Worm (Caenorhabditis elegans): Measurements from ENCODE around the gene Y51B9A.8.

The Y51B9A.8 gene

DNA sequence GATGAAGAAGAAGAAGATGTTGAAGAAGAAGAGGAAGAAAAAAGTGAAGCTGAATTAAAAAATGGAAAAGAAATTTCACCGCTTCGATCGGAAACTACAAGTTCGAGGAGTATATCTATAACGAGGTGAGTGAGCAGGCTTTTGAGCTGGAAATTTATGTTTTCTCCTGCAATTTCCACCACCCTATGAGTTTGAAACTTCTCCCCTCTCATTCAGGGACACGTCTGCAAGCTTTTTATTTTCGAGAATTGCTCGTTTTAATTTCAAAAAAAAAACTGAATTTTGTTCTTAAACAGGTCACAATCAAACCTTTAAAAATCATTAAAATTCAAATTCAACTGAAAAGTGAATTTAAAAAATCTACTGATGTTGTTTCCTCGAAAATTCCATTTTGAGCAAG, 36.4 kb upstream of the Y51B9A.8 start:
- TF ChIP-seq unc-62 (GFP tag; optimal IDR thresholded peaks at IDR 0.05 in 1 of 2): peak in 1 of 2 experiments; percentile 72
- no peak for TF ChIP-seq unc-62 (tag; optimal IDR thresholded peaks at IDR 0.05)
- no peak for TF ChIP-seq tra-1 (GFP tag; IDR thresholded peaks at IDR 0.05)

DNA sequence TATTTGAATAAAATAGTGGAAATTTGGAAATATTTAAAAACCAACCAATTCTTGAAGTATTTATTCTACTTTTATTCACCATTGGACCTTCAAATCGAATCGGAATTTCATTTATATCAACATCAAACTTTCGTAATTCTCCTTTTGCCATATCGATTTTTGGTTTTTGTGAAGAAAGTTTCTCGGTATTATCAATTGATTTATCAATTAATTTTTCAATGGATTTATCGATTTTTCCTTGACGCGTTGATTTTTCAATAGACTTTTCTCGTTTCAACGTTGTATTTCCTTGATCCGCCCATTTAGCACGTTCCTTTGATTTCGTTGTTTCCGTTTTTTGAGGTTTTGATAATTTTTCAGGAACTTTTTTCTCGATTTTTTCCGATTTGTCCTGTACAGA, 29.3 kb upstream of the Y51B9A.8 start:
- peak; percentile 56 for TF ChIP-seq ceh-28 (tag; optimal IDR thresholded peaks at IDR 0.05)
- no peak for TF ChIP-seq nhr-76 (tag; optimal IDR thresholded peaks at IDR 0.05)

DNA sequence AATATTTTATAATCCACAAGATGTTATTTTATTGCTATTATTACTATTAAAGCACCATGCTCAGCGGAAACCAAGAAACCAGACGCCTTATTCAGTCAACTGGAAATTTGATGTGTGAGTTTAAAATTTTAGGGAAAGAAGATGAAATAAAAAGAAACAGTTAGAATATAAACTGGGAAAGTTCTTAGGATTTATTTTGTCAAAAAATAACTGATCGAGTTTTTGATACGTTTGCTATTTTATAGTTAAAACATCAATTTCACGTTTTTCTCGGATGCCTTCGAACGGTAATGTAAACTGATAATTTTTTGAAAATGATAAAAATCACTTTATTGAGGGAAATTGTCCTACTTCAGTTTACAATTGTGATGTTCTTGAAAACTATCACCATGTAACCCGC, 26.3 kb upstream of the Y51B9A.8 start, which contains the start of gene C06C3.3:
Gene C06C3.3 (minus strand): TSS at position 101 of the 400 bp plus-strand sequence.
- TF ChIP-seq lsy-2 (tag; optimal IDR thresholded peaks at IDR 0.05): no peak
- TF ChIP-seq zfp-2 (tag; optimal IDR thresholded peaks at IDR 0.05): no peak
- no peak for TF ChIP-seq ceh-20 (GFP tag; IDR thresholded peaks at IDR 0.05)
- no peak for TF ChIP-seq T20F7.1 (GFP tag; optimal IDR thresholded peaks at IDR 0.05)
- TF ChIP-seq mdt-29 (GFP tag; IDR thresholded peaks at IDR 0.05): no peak
- TF ChIP-seq F26F4.8 (GFP tag; conservative IDR thresholded peaks at IDR 0.05): no peak
- TF ChIP-seq jun-1 (tag; optimal IDR thresholded peaks at IDR 0.05): no peak
- no peak for TF ChIP-seq gei-8 (GFP tag; optimal IDR thresholded peaks at IDR 0.05)
- TF ChIP-seq F10B5.3 (tag; optimal IDR thresholded peaks at IDR 0.05): no peak

DNA sequence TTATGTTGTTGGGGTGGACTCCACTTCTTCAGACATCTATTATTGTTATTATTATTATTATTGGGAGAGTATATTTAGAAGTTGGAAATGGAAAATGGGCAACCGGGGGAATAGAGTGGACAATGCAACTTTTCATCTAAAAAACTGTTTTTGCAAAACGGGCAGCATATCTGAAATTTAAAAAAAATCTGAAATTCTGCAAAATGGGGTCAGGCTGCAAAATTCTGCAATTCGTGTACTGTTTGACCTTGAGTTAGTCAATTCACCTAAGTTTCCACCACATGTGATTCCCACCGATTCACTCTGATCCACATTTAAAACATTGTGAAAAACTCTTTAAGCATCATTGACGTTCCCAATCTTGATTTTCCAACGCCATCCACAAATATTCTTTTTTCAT, 25.7 kb upstream of the Y51B9A.8 start, which contains the start of gene C06C3.4:
Gene C06C3.4 (plus strand): TSS at position 301 of the 400 bp plus-strand sequence.
- TF ChIP-seq T20F7.1 (GFP tag; optimal IDR thresholded peaks at IDR 0.05) (no peak), zip-2 (tag; optimal IDR thresholded peaks at IDR 0.05) (no peak), lin-15B (tag; optimal IDR thresholded peaks at IDR 0.05) (no peak), ceh-28 (tag; optimal IDR thresholded peaks at IDR 0.05) (no peak), lim-7 (GFP tag; IDR thresholded peaks at IDR 0.05) (no peak), ctbp-1 (GFP tag; IDR thresholded peaks at IDR 0.05) (no peak), daf-12 (tag; optimal IDR thresholded peaks at IDR 0.05) (no peak), dmd-6 (GFP tag; IDR thresholded peaks at IDR 0.05) (no peak), Y48G9A.11 (GFP tag; IDR thresholded peaks at IDR 0.05) (no peak), dpl-1 (GFP tag; optimal IDR thresholded peaks at IDR 0.05) (no peak)

DNA sequence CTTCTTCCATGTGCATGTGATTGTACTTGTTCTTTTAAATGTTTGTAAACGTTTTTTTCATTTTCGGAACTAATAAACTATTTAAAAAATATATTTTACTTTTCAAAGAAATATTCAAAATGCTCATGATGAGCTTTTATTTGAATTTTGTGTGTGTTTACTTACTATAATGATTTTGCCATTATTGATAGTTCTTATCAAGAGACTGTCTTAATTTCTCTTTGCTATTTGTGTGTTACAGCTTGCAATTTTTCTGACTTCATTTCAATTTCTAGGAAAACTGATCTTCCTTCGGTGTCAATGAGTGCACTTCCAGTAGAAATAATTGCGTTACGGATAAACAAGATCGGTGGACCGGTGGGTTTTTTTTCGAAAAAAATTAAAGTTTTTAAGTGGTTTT, 23.8 kb upstream of the Y51B9A.8 start, which contains the start of gene C06C3.12:
Gene C06C3.12 (plus strand): TSS at position 301 of the 400 bp plus-strand sequence.
- TF ChIP-seq Y5F2A.4 (GFP tag; optimal IDR thresholded peaks at IDR 0.05): no peak
- TF ChIP-seq ceh-20 (GFP tag; IDR thresholded peaks at IDR 0.05): no peak
- no peak for TF ChIP-seq daf-16 (GFP tag; optimal IDR thresholded peaks at IDR 0.05)
- TF ChIP-seq daf-16 (tag; optimal IDR thresholded peaks at IDR 0.05): peak; percentile 43

DNA sequence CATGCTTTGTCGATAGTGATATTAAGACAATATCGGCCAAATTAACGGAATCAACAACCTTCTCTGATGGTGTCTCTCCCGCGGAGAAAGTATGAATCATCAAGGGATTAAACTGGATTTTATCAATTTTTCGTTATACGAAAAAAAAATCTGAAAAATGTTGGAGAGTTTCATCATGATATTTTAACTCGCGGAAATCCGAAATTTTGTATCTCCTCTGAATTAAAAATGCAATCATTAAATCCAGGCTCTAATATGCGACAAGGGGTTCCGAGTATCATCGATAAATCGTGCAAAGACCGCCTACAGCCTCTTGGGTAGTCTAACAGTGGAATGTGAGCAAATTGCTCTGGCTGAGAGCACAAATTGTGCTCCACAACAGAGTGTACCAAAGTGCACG, 21.5 kb upstream of the Y51B9A.8 start, which contains the start of gene C06C3.10:
Gene C06C3.10 (minus strand): TSS at position 101 of the 400 bp plus-strand sequence.
- TF ChIP-seq ceh-82 (tag; optimal IDR thresholded peaks at IDR 0.05): no peak

DNA sequence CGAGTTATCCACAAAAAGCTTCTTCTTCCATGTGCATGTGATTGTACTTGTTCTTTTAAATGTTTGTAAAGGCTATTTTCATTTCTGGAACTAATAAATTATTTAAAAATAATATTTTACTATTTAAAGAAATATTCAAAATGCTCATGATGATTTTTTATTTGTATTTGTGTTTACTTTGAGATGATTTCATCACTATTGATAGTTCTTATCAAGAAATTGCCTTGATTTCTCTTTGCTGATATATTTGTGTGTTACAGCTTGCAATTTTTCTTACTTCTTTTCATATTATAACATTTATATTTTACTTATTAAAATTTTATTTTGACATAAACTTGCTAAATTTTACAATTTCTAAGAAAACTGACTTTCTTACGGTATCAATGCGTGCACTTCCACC, 20.5 kb upstream of the Y51B9A.8 start:
- TF ChIP-seq daf-16 (GFP tag; optimal IDR thresholded peaks at IDR 0.05): no peak
- TF ChIP-seq daf-16 (tag; optimal IDR thresholded peaks at IDR 0.05): peak; percentile 72
- TF ChIP-seq pqm-1 (tag; optimal IDR thresholded peaks at IDR 0.05): peak; percentile 26
- TF ChIP-seq set-16 (GFP tag; IDR thresholded peaks at IDR 0.05): no peak

DNA sequence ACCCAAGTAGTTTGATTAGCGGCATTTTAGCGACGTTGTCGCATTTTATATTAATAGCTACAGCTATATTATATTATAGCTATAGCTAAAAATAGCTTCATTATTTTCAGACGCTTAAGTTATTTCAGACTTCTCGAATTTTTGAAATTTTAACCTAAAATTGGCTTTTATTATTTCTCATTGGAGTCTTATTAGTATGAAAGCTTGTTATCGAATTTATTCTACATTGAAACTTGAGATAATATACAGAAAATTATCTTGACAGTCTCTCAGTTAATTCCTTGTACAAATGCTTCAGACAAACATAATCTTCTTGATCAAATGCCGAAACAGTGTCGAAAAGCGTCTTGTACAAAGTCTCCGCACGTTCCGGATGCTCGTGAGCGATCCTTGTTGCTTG, 18.9 kb upstream of the Y51B9A.8 start, which contains the start of gene srh-48:
Gene srh-48 (plus strand): TSS at position 301 of the 400 bp plus-strand sequence.
- no peak for TF ChIP-seq ZK546.5 (tag; optimal IDR thresholded peaks at IDR 0.05)
- no peak for TF ChIP-seq T20F7.1 (GFP tag; optimal IDR thresholded peaks at IDR 0.05)
- TF ChIP-seq zip-2 (tag; optimal IDR thresholded peaks at IDR 0.05): no peak
- no peak for TF ChIP-seq aha-1 (tag)
- no peak for TF ChIP-seq D1046.2 (GFP tag; IDR thresholded peaks at IDR 0.05)
- no peak for TF ChIP-seq mep-1 (tag; optimal IDR thresholded peaks at IDR 0.05)
- no peak for TF ChIP-seq dmd-8 (GFP tag; IDR thresholded peaks at IDR 0.05)
- TF ChIP-seq jun-1 (tag; optimal IDR thresholded peaks at IDR 0.05): no peak
- no peak for TF ChIP-seq T26A8.4 (GFP tag; IDR thresholded peaks at IDR 0.05)
- TF ChIP-seq ztf-7 (tag; optimal IDR thresholded peaks at IDR 0.05): no peak
- no peak for TF ChIP-seq ctbp-1 (GFP tag; IDR thresholded peaks at IDR 0.05)
- TF ChIP-seq hlh-30 (tag; optimal IDR thresholded peaks at IDR 0.05; ENCODE audit: insufficient read depth): no peak
